Worm (Caenorhabditis elegans): ENCODE results near the gene clc-5.

DNA sequence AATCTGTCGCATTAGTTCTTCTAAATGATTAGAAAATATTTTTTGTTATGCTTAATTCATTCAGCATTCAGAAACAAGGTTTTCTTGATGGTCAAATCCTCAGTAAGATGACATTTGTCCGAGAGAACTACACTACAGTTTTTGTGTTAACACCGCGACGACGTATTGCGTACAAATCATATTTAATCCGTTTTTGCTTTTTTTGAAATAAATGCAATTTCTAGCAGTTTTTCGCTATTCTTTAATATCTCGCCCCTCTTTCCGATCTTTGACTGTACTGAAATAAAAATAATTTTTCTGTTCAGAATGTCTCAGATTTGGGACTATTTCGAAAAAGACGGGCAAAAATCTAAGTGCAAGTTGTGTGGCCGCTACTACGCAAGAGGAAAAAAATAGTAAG is 17.3 kb upstream of the clc-5 start, which contains the start of gene C10A4.1:
- TF ChIP-seq ztf-26 (tag; optimal IDR thresholded peaks at IDR 0.05), result no peak
- no peak for TF ChIP-seq F39B2.1 (GFP tag; IDR thresholded peaks at IDR 0.05)
- TF ChIP-seq ceh-40 (GFP tag; IDR thresholded peaks at IDR 0.05), result no peak
- TF ChIP-seq F49E8.2 (tag; optimal IDR thresholded peaks at IDR 0.05; ENCODE audit: insufficient read depth), result no peak
- no peak for TF ChIP-seq madf-10 (tag; optimal IDR thresholded peaks at IDR 0.05)
- TF ChIP-seq nhr-27 (tag; optimal IDR thresholded peaks at IDR 0.05), result no peak
- TF ChIP-seq hsf-1 (GFP tag; IDR thresholded peaks at IDR 0.05), result no peak
- no peak for TF ChIP-seq F37B4.10 (GFP tag; IDR thresholded peaks at IDR 0.05)
- no peak for TF ChIP-seq dox-1 (GFP tag; IDR thresholded peaks at IDR 0.05)
- no peak for TF ChIP-seq ztf-3 (GFP tag; optimal IDR thresholded peaks at IDR 0.05)
- no peak for TF ChIP-seq unc-130 (GFP tag; optimal IDR thresholded peaks at IDR 0.05)
- TF ChIP-seq K12H6.12 (tag; optimal IDR thresholded peaks at IDR 0.05), result no peak
- TF ChIP-seq rpc-1 (optimal IDR thresholded peaks at IDR 0.05), result no peak
- no peak for TF ChIP-seq rpc-1 (tag; optimal IDR thresholded peaks at IDR 0.05)
- no peak for TF ChIP-seq aptf-3 (GFP tag; IDR thresholded peaks at IDR 0.05)

All from whole organism, young adult.